Worm (Caenorhabditis elegans): ENCODE data around the gene fut-2.
A peak's percentile ranks its signal among the peaks of the same experiment; 100 is the strongest.

ce11 chrV:6538323-6538722 is 37.4 kb downstream of the fut-2 start:
- TF ChIP-seq nhr-12 (tag; optimal IDR thresholded peaks at IDR 0.05) (no peak), lin-13 (GFP tag; optimal IDR thresholded peaks at IDR 0.05) (no peak), nhr-11 (tag; optimal IDR thresholded peaks at IDR 0.05) (no peak), elt-3 (tag; optimal IDR thresholded peaks at IDR 0.05) (no peak), ztf-4 (tag; optimal IDR thresholded peaks at IDR 0.05) (no peak), aly-2 (tag; optimal IDR thresholded peaks at IDR 0.05) (no peak), egl-27 (tag; optimal IDR thresholded peaks at IDR 0.05) (no peak), unc-62 (GFP tag; optimal IDR thresholded peaks at IDR 0.05) (no peak), fos-1 (tag; optimal IDR thresholded peaks at IDR 0.05) (peak; percentile 5), ztf-11 (tag; optimal IDR thresholded peaks at IDR 0.05) (no peak)

Data from whole organism, L2 larva.